Worm (Caenorhabditis elegans): ENCODE data around the gene cup-4.

cup-4 gene

ce11 chrIII:7854494-7855184, 11.7 kb upstream of the cup-4 start, which contains the start of gene rpl-35 (continued):
- TF ChIP-seq snpc-1.1 (tag; optimal IDR thresholded peaks at IDR 0.05; ENCODE audit: insufficient read depth) (peak; percentile 85), nfya-1 (tag; optimal IDR thresholded peaks at IDR 0.05; ENCODE audit: borderline replicate concordance, insufficient read depth) (no peak), madf-8 (GFP tag; conservative IDR thresholded peaks at IDR 0.05) (peak; percentile 94), madf-3 (GFP tag; IDR thresholded peaks at IDR 0.05) (peak; percentile 99), C06A6.2 (GFP tag; conservative IDR thresholded peaks at IDR 0.05) (peak; percentile 99), F39B2.1 (GFP tag; IDR thresholded peaks at IDR 0.05) (peak; percentile 95), sptf-2 (GFP tag; optimal IDR thresholded peaks at IDR 0.05) (peak; percentile 95), ceh-40 (GFP tag; IDR thresholded peaks at IDR 0.05) (peak; percentile 93; the same call in 1 of the 2 replicates), hlh-26 (GFP tag; conservative IDR thresholded peaks at IDR 0.05) (no peak), rec-8 (tag; optimal IDR thresholded peaks at IDR 0.05) (peak; percentile 90 to 98), mel-28 (tag; optimal IDR thresholded peaks at IDR 0.05; ENCODE audit: borderline replicate concordance) (peak; percentile 86), F55B11.4 (tag; optimal IDR thresholded peaks at IDR 0.05; ENCODE audit: borderline replicate concordance, insufficient read depth) (no peak), chd-7 (tag; optimal IDR thresholded peaks at IDR 0.05) (peak; percentile 99), attf-6 (GFP tag; IDR thresholded peaks at IDR 0.05) (peak; percentile 90), T26A5.8 (tag; optimal IDR thresholded peaks at IDR 0.05) (peak; percentile 85), dpl-1 (GFP tag; optimal IDR thresholded peaks at IDR 0.05) (peak; percentile 100), lag-1 (GFP tag; IDR thresholded peaks at IDR 0.05) (0 out of 2 replicates have a peak, but pooled peaks have one; percentile 86), C17E4.6 (GFP tag; IDR thresholded peaks at IDR 0.05) (peak; percentile 100), B0261.1 (tag; optimal IDR thresholded peaks at IDR 0.05) (peak; percentile 57), let-526 (GFP tag; IDR thresholded peaks at IDR 0.05) (peak; percentile 99), dpff-1 (tag; optimal IDR thresholded peaks at IDR 0.05) (peak; percentile 66), ekl-4 (GFP tag; IDR thresholded peaks at IDR 0.05) (peak; percentile 99), aptf-3 (GFP tag; IDR thresholded peaks at IDR 0.05) (peak; percentile 96; the same call in 1 of the 2 replicates), F57A8.1 (GFP tag; optimal IDR thresholded peaks at IDR 0.05) (peak; percentile 91), tbp1 (GFP tag; optimal IDR thresholded peaks at IDR 0.05) (peak; percentile 83), F52B5.7 (tag; optimal IDR thresholded peaks at IDR 0.05) (peak; percentile 99), F57C9.4 (tag; optimal IDR thresholded peaks at IDR 0.05) (peak; percentile 84), ztf-22 (GFP tag; optimal IDR thresholded peaks at IDR 0.05) (peak; percentile 96), bed-1 (GFP tag; IDR thresholded peaks at IDR 0.05) (peak; percentile 91; the same call in 1 of the 2 replicates), D2030.7 (GFP tag; IDR thresholded peaks at IDR 0.05) (peak; percentile 99), Y53G8AR.9 (GFP tag; conservative IDR thresholded peaks at IDR 0.05) (peak; percentile 100), ccch-3 (GFP tag; optimal IDR thresholded peaks at IDR 0.05) (peak; percentile 85), ama-1 (optimal IDR thresholded peaks at IDR 0.05) (peak; percentile 10), ama-1 (GFP tag; optimal IDR thresholded peaks at IDR 0.05) (peak; percentile 62 to 79), die-1 (tag; optimal IDR thresholded peaks at IDR 0.05) (peak; percentile 80), ZK185.1 (tag; optimal IDR thresholded peaks at IDR 0.05; ENCODE audit: poor library complexity, severe bottlenecking) (peak; percentile 99), rpc-1 (optimal IDR thresholded peaks at IDR 0.05) (peak; percentile 45), rpc-1 (tag; optimal IDR thresholded peaks at IDR 0.05) (peak; percentile 21), nhr-90 (tag; optimal IDR thresholded peaks at IDR 0.05) (peak; percentile 93), unc-62 (GFP tag; optimal IDR thresholded peaks at IDR 0.05) (peak; percentile 41), nhr-120 (GFP tag; IDR thresholded peaks at IDR 0.05) (peak; percentile 97)
